Fruit fly (Drosophila melanogaster) whole organism, pupa: ENCODE measurements around the gene sds22.

ENCODE experiments used
- CG14655 ChIP-seq: fragments of 200-800 bp; sonication (Bioruptor generic); optimal IDR thresholded peaks from 3 replicates; lab custom pipeline; 2017; ENCODE audit warnings: mild to moderate bottlenecking, missing biosample characterization, missing genetic modification reagents, missing genetic modification characterization
- CG34367 ChIP-seq: fragments of 200-800 bp; sonication (Bioruptor generic); optimal IDR thresholded peaks from 2 replicates; lab custom pipeline; 2018; ENCODE audit warnings: missing biosample characterization, mild to moderate bottlenecking, missing genetic modification characterization
- CG4496 ChIP-seq: fragments of 200-800 bp; sonication (Bioruptor generic); IDR thresholded peaks from 3 replicates; pipeline ENCODE4 v1.3.6; 2022; ENCODE audit warnings: missing biosample characterization, missing genetic modification characterization
- CG8159 ChIP-seq: fragments of 200-800 bp; sonication (Bioruptor generic); optimal IDR thresholded peaks from 3 replicates; lab custom pipeline; 2018; ENCODE audit warnings: missing biosample characterization, mild to moderate bottlenecking, missing genetic modification characterization, moderate library complexity
- CG8301 ChIP-seq: fragments of 200-800 bp; sonication (Bioruptor generic); optimal IDR thresholded peaks from 2 replicates; lab custom pipeline; 2018; ENCODE audit warnings: missing biosample characterization, mild to moderate bottlenecking, missing genetic modification characterization
- CG9948 ChIP-seq: fragments of 200-800 bp; sonication (Bioruptor generic); optimal IDR thresholded peaks from 2 replicates; lab custom pipeline; 2018; ENCODE audit warnings: missing biosample characterization, mild to moderate bottlenecking, missing genetic modification characterization, moderate library complexity
- D1 ChIP-seq: fragments of 200-800 bp; sonication (Bioruptor generic); optimal IDR thresholded peaks from 2 replicates; lab custom pipeline; 2018; ENCODE audit warnings: missing biosample characterization, mild to moderate bottlenecking, missing genetic modification characterization, moderate library complexity
- EcR ChIP-seq: fragments of 200-800 bp; sonication (Bioruptor generic); optimal IDR thresholded peaks from 3 replicates; lab custom pipeline; 2019; ENCODE audit warnings: missing biosample characterization, missing genetic modification characterization, mild to moderate bottlenecking, moderate library complexity, missing genetic modification reagents
- Ets98B ChIP-seq: fragments of 200-800 bp; sonication (Bioruptor generic); IDR thresholded peaks from 2 replicates; pipeline ENCODE4 v1.3.6; 2022; ENCODE audit warnings: missing biosample characterization, missing genetic modification characterization
- Pif1A ChIP-seq: fragments of 200-800 bp; sonication (Bioruptor generic); optimal IDR thresholded peaks from 3 replicates; lab custom pipeline; 2016; ENCODE audit warnings: missing biosample characterization, missing genetic modification characterization
- Pif1B ChIP-seq: fragments of 200-800 bp; sonication (Bioruptor generic); optimal IDR thresholded peaks from 3 replicates; lab custom pipeline; 2016; ENCODE audit warnings: missing biosample characterization, missing genetic modification characterization
- rn ChIP-seq: fragments of 200-800 bp; sonication (Bioruptor generic); IDR thresholded peaks from 2 replicates; pipeline ENCODE4 v1.3.6; 2022; ENCODE audit warnings: missing biosample characterization, missing genetic modification characterization

- TF ChIP-seq EcR (GFP tag; lab: Kevin White, UChicago) (no peak), CG8159 (tag; lab: Kevin White, UChicago) (no peak), rn (GFP tag; lab: Robert Waterston, UW) (no peak), D1 (no peak), CG4496 (GFP tag; lab: Robert Waterston, UW) (no peak), Ets98B (GFP tag; lab: Robert Waterston, UW) (no peak), Pif1B (no peak), CG14655 (GFP tag; lab: Kevin White, UChicago) (no peak), CG9948 (no peak), Pif1A (no peak), CG8301 (tag; lab: Kevin White, UChicago) (no peak), CG34367 (tag; lab: Kevin White, UChicago) (no peak)
Measured at dm6 chr3R:17433117-17433516, 41.7 kb downstream of the sds22 start.
